Worm (Caenorhabditis elegans): ENCODE data around the gene spp-4.

The spp-4 gene

DNA sequence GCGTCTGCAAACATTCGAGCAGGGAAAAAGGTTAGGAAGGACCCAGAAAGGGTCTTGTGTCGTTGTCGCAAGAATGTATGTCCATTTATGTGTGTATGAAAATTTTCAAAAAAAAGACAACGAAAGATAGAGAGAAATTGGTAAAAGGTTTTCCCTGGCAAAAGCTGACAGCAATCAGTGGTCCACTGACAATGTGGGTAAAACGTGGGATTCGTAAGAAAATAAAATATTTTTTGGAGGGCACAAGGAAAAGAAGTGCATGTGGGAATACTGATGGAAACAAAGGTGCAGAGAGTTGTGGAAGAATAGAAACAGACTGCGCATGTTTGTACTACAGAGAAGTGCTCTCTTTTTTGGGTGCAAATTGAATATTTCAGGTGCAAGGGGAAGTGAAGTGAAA, 35.4 kb downstream of the spp-4 start:
- TF ChIP-seq ces-1 (GFP tag; optimal IDR thresholded peaks at IDR 0.05) (no peak), ceh-28 (tag; optimal IDR thresholded peaks at IDR 0.05) (no peak), aha-1 (tag) (peak; percentile 96), zag-1 (tag; optimal IDR thresholded peaks at IDR 0.05) (no peak), daf-19 (GFP tag; conservative IDR thresholded peaks at IDR 0.05) (no peak), egl-27 (tag; optimal IDR thresholded peaks at IDR 0.05) (no peak), Y105C5A.15 (GFP tag; IDR thresholded peaks at IDR 0.05) (no peak), Y5F2A.4 (GFP tag; optimal IDR thresholded peaks at IDR 0.05) (no peak), tag-97 (GFP tag; IDR thresholded peaks at IDR 0.05) (no peak), nhr-11 (tag; optimal IDR thresholded peaks at IDR 0.05) (no peak), F37D6.2 (tag; optimal IDR thresholded peaks at IDR 0.05) (no peak), pqm-1 (tag; optimal IDR thresholded peaks at IDR 0.05) (no peak), unc-62 (GFP tag; optimal IDR thresholded peaks at IDR 0.05 in 1 of 2) (peak in 1 of 2 experiments; percentile 8), unc-62 (tag; optimal IDR thresholded peaks at IDR 0.05) (no peak), nhr-237 (tag; optimal IDR thresholded peaks at IDR 0.05) (no peak)

DNA sequence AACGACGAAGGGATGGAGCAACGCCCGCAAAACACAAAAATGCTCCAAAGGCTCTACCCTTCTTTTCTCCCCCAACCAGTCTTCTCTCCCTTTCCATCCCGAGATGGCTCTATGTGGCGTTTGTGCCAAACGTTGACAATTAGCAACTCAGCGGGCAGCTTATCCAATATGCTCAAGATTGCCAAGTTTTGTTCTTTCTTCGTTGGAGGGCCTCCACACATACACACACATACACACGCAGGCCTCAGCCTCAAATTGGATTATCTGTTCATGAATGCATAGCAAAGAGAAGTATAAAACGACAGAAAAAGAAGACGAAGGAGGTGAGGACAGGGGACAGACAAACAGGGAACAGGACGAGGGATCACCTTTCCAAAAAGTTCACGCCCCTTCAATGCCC, 37.2 kb downstream of the spp-4 start:
- peak; percentile 36; the same call in 1 of the 2 replicates for TF ChIP-seq set-16 (GFP tag; IDR thresholded peaks at IDR 0.05)
- no peak for TF ChIP-seq jun-1 (tag; optimal IDR thresholded peaks at IDR 0.05)

DNA sequence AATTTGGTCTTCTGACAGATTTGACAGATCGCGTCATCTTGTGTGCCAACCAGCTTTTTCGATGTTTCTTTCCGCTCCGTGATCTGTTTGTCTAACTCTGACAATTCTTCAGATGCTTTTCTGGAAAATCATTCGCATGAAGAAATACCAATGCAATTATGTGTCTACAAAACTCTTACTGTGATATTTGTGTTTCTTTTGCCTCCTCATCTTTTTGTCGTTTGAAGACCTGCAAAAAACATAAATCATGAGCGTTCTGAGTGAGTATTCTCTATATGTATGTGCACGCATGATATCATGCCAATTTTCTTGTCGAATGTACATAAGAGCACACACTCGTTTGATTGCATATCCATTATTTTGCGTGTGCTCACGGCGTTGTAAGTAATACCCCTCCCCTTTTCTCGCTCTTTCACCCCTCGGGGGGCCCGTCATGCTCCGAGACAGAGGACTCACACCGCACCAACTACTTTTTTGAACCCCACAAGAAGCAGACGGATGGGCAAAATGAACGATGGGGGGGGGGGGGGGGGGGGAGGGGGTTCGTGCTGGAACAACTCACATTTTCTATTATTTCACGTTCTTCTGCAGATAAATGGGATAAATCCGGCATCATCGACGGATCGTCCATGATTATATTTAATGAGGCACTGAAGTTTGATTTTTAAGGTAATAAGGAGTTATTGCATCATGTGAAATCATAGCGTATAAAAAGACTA, 38.7 kb downstream of the spp-4 start, which contains the start of gene unc-10:
Gene unc-10, minus strand, starts transcription at position 652 of the 719 bp plus-strand sequence.
- no peak for TF ChIP-seq mxl-3 (GFP tag; optimal IDR thresholded peaks at IDR 0.05)
- peak in 1 of 2 experiments; percentile 95 for TF ChIP-seq unc-62 (GFP tag; optimal IDR thresholded peaks at IDR 0.05 in 1 of 2)
- TF ChIP-seq unc-62 (tag; optimal IDR thresholded peaks at IDR 0.05) = no peak
- no peak for TF ChIP-seq F26F4.8 (GFP tag; conservative IDR thresholded peaks at IDR 0.05)
- TF ChIP-seq vab-7 (GFP tag; IDR thresholded peaks at IDR 0.05) = no peak
- no peak for TF ChIP-seq jun-1 (tag; optimal IDR thresholded peaks at IDR 0.05)
- TF ChIP-seq aha-1 (tag) = peak; percentile 34
- TF ChIP-seq daf-16 (GFP tag; optimal IDR thresholded peaks at IDR 0.05) = no peak
- TF ChIP-seq daf-16 (tag; optimal IDR thresholded peaks at IDR 0.05) = no peak
- TF ChIP-seq nhr-11 (tag; optimal IDR thresholded peaks at IDR 0.05) = no peak
- TF ChIP-seq zip-11 (GFP tag; IDR thresholded peaks at IDR 0.05) = no peak
- peak; percentile 76 for TF ChIP-seq set-16 (GFP tag; IDR thresholded peaks at IDR 0.05)

DNA sequence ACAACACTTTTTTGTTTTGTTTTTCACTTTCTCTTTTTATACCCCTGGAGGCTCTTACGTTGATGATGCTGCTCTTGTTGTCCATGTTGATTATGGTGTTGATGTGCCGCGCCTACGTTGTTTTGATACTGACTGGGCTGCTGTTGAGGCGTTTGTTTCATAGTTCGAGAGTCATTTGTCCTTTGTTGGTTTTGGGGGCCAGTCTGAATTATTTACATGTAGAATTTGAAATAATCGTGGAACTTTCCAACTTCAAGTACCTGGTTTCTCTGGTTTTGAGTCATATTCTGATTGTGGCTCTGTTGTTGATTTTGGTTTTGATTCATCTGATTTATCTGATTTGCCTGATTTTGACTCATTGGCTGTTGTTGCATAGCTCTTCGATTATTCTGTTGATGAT, 40.5 kb downstream of the spp-4 start:
- no peak for TF ChIP-seq zip-11 (GFP tag; IDR thresholded peaks at IDR 0.05)
- TF ChIP-seq pqm-1 (tag; optimal IDR thresholded peaks at IDR 0.05) = no peak
- no peak for TF ChIP-seq aha-1 (tag)
- TF ChIP-seq unc-62 (GFP tag; optimal IDR thresholded peaks at IDR 0.05 in 1 of 2) = peak in 1 of 2 experiments; percentile 95
- TF ChIP-seq unc-62 (tag; optimal IDR thresholded peaks at IDR 0.05) = no peak

DNA sequence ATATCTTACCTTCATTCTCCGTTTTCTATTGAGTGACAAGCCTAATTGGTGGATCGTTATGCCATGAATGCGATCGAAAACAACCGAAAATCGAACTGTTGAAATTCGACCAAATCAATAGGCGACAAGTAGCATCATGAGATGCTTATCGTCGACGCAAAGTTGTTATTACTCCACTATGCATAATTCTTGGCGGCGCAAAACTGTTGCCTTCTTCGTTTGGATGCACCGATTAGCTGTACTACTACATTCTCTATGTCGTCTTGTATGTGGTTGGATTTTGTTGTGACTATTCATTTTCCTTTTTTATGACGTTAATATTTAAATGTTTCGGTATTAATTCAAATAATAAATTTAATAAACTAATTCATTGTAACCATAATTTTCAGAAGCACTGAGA, 46.6 kb downstream of the spp-4 start, which contains the start of gene F46H5.11:
Gene F46H5.11, minus strand, starts transcription at position 101 of the 400 bp plus-strand sequence.
- no peak for TF ChIP-seq egl-43 (GFP tag; IDR thresholded peaks at IDR 0.05)
- no peak for TF ChIP-seq snpc-4 (tag; optimal IDR thresholded peaks at IDR 0.05)
- TF ChIP-seq ceh-44 (GFP tag; IDR thresholded peaks at IDR 0.05) = no peak
- TF ChIP-seq tag-97 (GFP tag; IDR thresholded peaks at IDR 0.05) = no peak
- no peak for TF ChIP-seq ceh-20 (GFP tag; IDR thresholded peaks at IDR 0.05)
- no peak for TF ChIP-seq dpl-1 (GFP tag; optimal IDR thresholded peaks at IDR 0.05)
- no peak for TF ChIP-seq ceh-82 (tag; optimal IDR thresholded peaks at IDR 0.05)
- no peak for TF ChIP-seq dve-1 (tag; optimal IDR thresholded peaks at IDR 0.05; ENCODE audit: insufficient read depth)
- TF ChIP-seq zip-2 (tag; optimal IDR thresholded peaks at IDR 0.05) = no peak
- no peak for TF ChIP-seq madf-5 (GFP tag; IDR thresholded peaks at IDR 0.05)
- no peak for TF ChIP-seq madf-9 (GFP tag; conservative IDR thresholded peaks at IDR 0.05)
- TF ChIP-seq Y48G9A.11 (GFP tag; IDR thresholded peaks at IDR 0.05) = no peak
- no peak for TF ChIP-seq ztf-7 (tag; optimal IDR thresholded peaks at IDR 0.05)
- no peak for TF ChIP-seq pha-4 (GFP tag; IDR thresholded peaks at IDR 0.05)
- no peak for TF ChIP-seq pha-4 (tag; optimal IDR thresholded peaks at IDR 0.05)
- TF ChIP-seq hlh-11 (tag; optimal IDR thresholded peaks at IDR 0.05) = no peak
- TF ChIP-seq T20F7.1 (GFP tag; optimal IDR thresholded peaks at IDR 0.05) = no peak
- TF ChIP-seq zfp-3 (GFP tag; conservative IDR thresholded peaks at IDR 0.05) = no peak

All from whole organism, L4 larva.